Worm (Caenorhabditis elegans) whole organism, L2 larva: ENCODE results near the gene T04B8.1.
A peak's percentile ranks its signal among the peaks of the same experiment; 100 is the strongest.

Experiments used
- C34F6.9 ChIP-seq: fragments of 150-350 bp; optimal IDR thresholded peaks from 2 replicates; lab custom pipeline; 2014; ENCODE audit warnings: missing biosample characterization, missing genetic modification characterization
- F13H6.1 ChIP-seq: sonication (generic microtip); optimal IDR thresholded peaks from 2 replicates; lab custom pipeline; 2016; ENCODE audit warnings: missing genetic modification characterization, missing compliant biosample characterization
- R02D3.7 ChIP-seq: fragments of 150-350 bp; optimal IDR thresholded peaks from 2 replicates; lab custom pipeline; 2014; ENCODE audit warnings: missing biosample characterization, missing genetic modification characterization
- Y55F3AM.14 ChIP-seq: fragments of 200-800 bp; sonication (Bioruptor generic); optimal IDR thresholded peaks from 2 replicates; lab custom pipeline; 2018; ENCODE audit warnings: mild to moderate bottlenecking, missing genetic modification characterization, missing compliant biosample characterization
- alr-1 ChIP-seq: fragments of 150-350 bp; optimal IDR thresholded peaks from 2 replicates; lab custom pipeline; 2014; ENCODE audit warnings: missing biosample characterization, missing genetic modification characterization
- aly-2 ChIP-seq: fragments of 150-350 bp; optimal IDR thresholded peaks from 2 replicates; lab custom pipeline; 2014; ENCODE audit warnings: missing biosample characterization, missing genetic modification characterization
- ama-1 ChIP-seq: fragments of 150-350 bp; optimal IDR thresholded peaks from 2 replicates; lab custom pipeline; 2018; ENCODE audit warnings: inconsistent platforms
- blmp-1 ChIP-seq: sonication (generic microtip); optimal IDR thresholded peaks from 2 replicates; lab custom pipeline; 2017; ENCODE audit warnings: missing genetic modification characterization, mild to moderate bottlenecking, missing compliant biosample characterization, antibody characterized with exemption, moderate library complexity; ENCODE audit not compliant: insufficient read depth
- ceh-16 ChIP-seq: fragments of 150-350 bp; optimal IDR thresholded peaks from 2 replicates; lab custom pipeline; 2014; ENCODE audit warnings: missing biosample characterization, missing genetic modification characterization
- ceh-82 ChIP-seq: fragments of 150-350 bp; optimal IDR thresholded peaks from 2 replicates; lab custom pipeline; 2014; ENCODE audit warnings: missing biosample characterization, missing genetic modification characterization
- crh-2 ChIP-seq: sonication (generic microtip); optimal IDR thresholded peaks from 2 replicates; lab custom pipeline; 2017; ENCODE audit warnings: missing biosample characterization, missing genetic modification characterization
- dmd-4 ChIP-seq: sonication (generic microtip); optimal IDR thresholded peaks from 2 replicates; lab custom pipeline; 2017; ENCODE audit warnings: missing biosample characterization, missing genetic modification characterization
- egl-27 ChIP-seq: sonication (generic microtip); optimal IDR thresholded peaks from 3 replicates; lab custom pipeline; 2017; ENCODE audit warnings: missing biosample characterization, missing genetic modification reagents, missing genetic modification characterization
- elt-1 ChIP-seq: fragments of 150-350 bp; optimal IDR thresholded peaks from 2 replicates; lab custom pipeline; 2014; ENCODE audit warnings: missing biosample characterization, missing genetic modification characterization
- elt-3 ChIP-seq: sonication (generic microtip); optimal IDR thresholded peaks from 2 replicates; lab custom pipeline; 2017; ENCODE audit warnings: missing biosample characterization, missing genetic modification characterization
- fos-1 ChIP-seq: fragments of 150-350 bp; optimal IDR thresholded peaks from 2 replicates; lab custom pipeline; 2014; ENCODE audit warnings: missing biosample characterization, missing genetic modification characterization
- gmeb-1 ChIP-seq: fragments of 150-350 bp; optimal IDR thresholded peaks from 2 replicates; lab custom pipeline; 2014; ENCODE audit warnings: missing biosample characterization, missing genetic modification characterization
- lin-11 ChIP-seq: fragments of 150-350 bp; sonication (generic microtip); optimal IDR thresholded peaks from 2 replicates; lab custom pipeline; 2014; ENCODE audit warnings: missing biosample characterization, missing genetic modification characterization, inconsistent platforms, mixed read lengths
- lin-13 ChIP-seq: fragments of 150-350 bp; optimal IDR thresholded peaks from 2 replicates; lab custom pipeline; 2014; ENCODE audit warnings: missing biosample characterization, missing genetic modification reagents, missing genetic modification characterization
- lin-39 ChIP-seq: fragments of 150-350 bp; optimal IDR thresholded peaks from 2 replicates; lab custom pipeline; 2014; ENCODE audit warnings: missing biosample characterization, missing genetic modification reagents, missing genetic modification characterization
- lsy-2 ChIP-seq, 2 experiments: fragments of 150-350 bp in 1 of 2; sonication (generic microtip) in 1 of 2; optimal IDR thresholded peaks; 2 replicates each; lab custom pipeline; 2014 to 2017; ENCODE audit warnings: missing biosample characterization in 2 of 2, missing genetic modification characterization in 2 of 2
- mab-5 ChIP-seq: fragments of 150-350 bp; optimal IDR thresholded peaks from 2 replicates; lab custom pipeline; 2014; ENCODE audit warnings: missing biosample characterization, missing genetic modification characterization
- mbf-1 ChIP-seq: sonication (generic microtip); optimal IDR thresholded peaks from 2 replicates; lab custom pipeline; 2017; ENCODE audit warnings: missing biosample characterization, missing genetic modification characterization
- mdl-1 ChIP-seq, 2 experiments: fragments of 150-350 bp in 1 of 2; sonication (generic microtip) in 1 of 2; optimal IDR thresholded peaks; 2 replicates each; lab custom pipeline; 2017; ENCODE audit warnings: missing biosample characterization in 2 of 2, missing genetic modification characterization in 2 of 2
- nhr-10 ChIP-seq: sonication (generic microtip); optimal IDR thresholded peaks from 2 replicates; lab custom pipeline; 2017; ENCODE audit warnings: missing biosample characterization, missing genetic modification characterization
- nhr-11 ChIP-seq: fragments of 150-350 bp; optimal IDR thresholded peaks from 2 replicates; lab custom pipeline; 2014; ENCODE audit warnings: missing biosample characterization, missing genetic modification characterization
- nhr-12 ChIP-seq: fragments of 150-350 bp; optimal IDR thresholded peaks from 2 replicates; lab custom pipeline; 2014; ENCODE audit warnings: missing biosample characterization, missing genetic modification characterization
- nhr-129 ChIP-seq: fragments of 150-350 bp; optimal IDR thresholded peaks from 2 replicates; lab custom pipeline; 2014; ENCODE audit warnings: missing biosample characterization, missing genetic modification characterization
- nhr-21 ChIP-seq: fragments of 150-350 bp; optimal IDR thresholded peaks from 2 replicates; lab custom pipeline; 2014; ENCODE audit warnings: missing biosample characterization, missing genetic modification characterization
- nhr-23 ChIP-seq: fragments of 150-350 bp; optimal IDR thresholded peaks from 2 replicates; lab custom pipeline; 2014; ENCODE audit warnings: missing biosample characterization, missing genetic modification reagents, missing genetic modification characterization
- nhr-237 ChIP-seq: fragments of 150-350 bp; optimal IDR thresholded peaks from 2 replicates; lab custom pipeline; 2014; ENCODE audit warnings: missing biosample characterization, missing genetic modification characterization
- nhr-25 ChIP-seq: fragments of 150-350 bp; sonication (generic microtip); optimal IDR thresholded peaks from 3 replicates; lab custom pipeline; 2014; ENCODE audit warnings: missing biosample characterization, missing genetic modification characterization
- nhr-6 ChIP-seq: fragments of 150-350 bp; optimal IDR thresholded peaks from 2 replicates; lab custom pipeline; 2014; ENCODE audit warnings: missing biosample characterization, missing genetic modification characterization
- nhr-77 ChIP-seq: fragments of 150-350 bp; optimal IDR thresholded peaks from 2 replicates; lab custom pipeline; 2014; ENCODE audit warnings: missing biosample characterization, missing genetic modification characterization
- peb-1 ChIP-seq: fragments of 150-350 bp; optimal IDR thresholded peaks from 2 replicates; lab custom pipeline; 2014; ENCODE audit warnings: missing biosample characterization, missing genetic modification characterization
- sem-4 ChIP-seq: fragments of 150-350 bp; optimal IDR thresholded peaks from 2 replicates; lab custom pipeline; 2014; ENCODE audit warnings: missing biosample characterization, missing genetic modification reagents, missing genetic modification characterization
- skn-1 ChIP-seq: sonication (generic microtip); optimal IDR thresholded peaks from 2 replicates; lab custom pipeline; 2017; ENCODE audit warnings: missing biosample characterization, missing genetic modification characterization
- sma-3 ChIP-seq: sonication (generic microtip); optimal IDR thresholded peaks from 2 replicates; lab custom pipeline; 2016; ENCODE audit warnings: missing genetic modification reagents, missing genetic modification characterization, missing compliant biosample characterization
- sma-9 ChIP-seq, 2 experiments: fragments of 150-350 bp in 1 of 2; sonication (generic microtip) in 1 of 2; optimal IDR thresholded peaks; 2 replicates each; lab custom pipeline; 2014 to 2016; ENCODE audit warnings: missing genetic modification characterization in 2 of 2, mild to moderate bottlenecking in 1 of 2, missing biosample characterization in 1 of 2, missing compliant biosample characterization in 1 of 2, missing genetic modification reagents in 1 of 2, moderate library complexity in 1 of 2
- snpc-4 ChIP-seq: fragments of 150-350 bp; optimal IDR thresholded peaks from 2 replicates; lab custom pipeline; 2014; ENCODE audit warnings: missing biosample characterization, missing genetic modification characterization
- unc-39 ChIP-seq: fragments of 150-350 bp; optimal IDR thresholded peaks from 2 replicates; lab custom pipeline; 2014; ENCODE audit warnings: missing biosample characterization, missing genetic modification characterization
- unc-55 ChIP-seq: fragments of 150-350 bp; sonication (generic microtip); optimal IDR thresholded peaks from 3 replicates; lab custom pipeline; 2014; ENCODE audit warnings: missing biosample characterization, missing genetic modification reagents, missing genetic modification characterization
- unc-62 ChIP-seq: fragments of 150-350 bp; optimal IDR thresholded peaks from 2 replicates; lab custom pipeline; 2014; ENCODE audit warnings: missing biosample characterization, missing genetic modification reagents, missing genetic modification characterization
- zag-1 ChIP-seq: fragments of 150-350 bp; optimal IDR thresholded peaks from 2 replicates; lab custom pipeline; 2014; ENCODE audit warnings: missing biosample characterization, missing genetic modification characterization
- ztf-1 ChIP-seq: fragments of 200-800 bp; sonication (Bioruptor generic); conservative IDR thresholded peaks from 2 replicates; pipeline ENCODE4 v1.3.6; 2022; ENCODE audit warnings: missing genetic modification characterization, missing compliant biosample characterization
- ztf-11 ChIP-seq: sonication (generic microtip); optimal IDR thresholded peaks from 2 replicates; lab custom pipeline; 2017; ENCODE audit warnings: missing biosample characterization, missing genetic modification characterization
- ztf-4 ChIP-seq: fragments of 150-350 bp; optimal IDR thresholded peaks from 2 replicates; lab custom pipeline; 2014; ENCODE audit warnings: missing biosample characterization, missing genetic modification characterization

Gene T04B8.1

ce11 chrII:596702-597101, 37.4 kb upstream of the T04B8.1 start:
- TF ChIP-seq F13H6.1 (tag; lab: Kevin White, UChicago) (no peak), mab-5 (tag; lab: Kevin White, UChicago) (no peak), crh-2 (tag; lab: Kevin White, UChicago) (no peak), snpc-4 (tag; lab: Kevin White, UChicago) (no peak), C34F6.9 (tag; lab: Kevin White, UChicago) (no peak), nhr-11 (no peak), blmp-1 (tag; lab: Kevin White, UChicago) (no peak), mdl-1 (tag; optimal IDR thresholded peaks at IDR 0.05; lab: Kevin White, UChicago) (no peak), skn-1 (tag; lab: Kevin White, UChicago) (no peak), lin-13 (GFP tag; lab: Kevin White, UChicago) (no peak), aly-2 (tag; lab: Kevin White, UChicago) (no peak), unc-39 (no peak), nhr-6 (tag; lab: Kevin White, UChicago) (no peak), mbf-1 (tag; lab: Kevin White, UChicago) (no peak), lin-39 (tag; lab: Kevin White, UChicago) (no peak), ceh-82 (tag; lab: Kevin White, UChicago) (no peak)
- TF ChIP-seq, all 48 proteins: peak for 0

DNA sequence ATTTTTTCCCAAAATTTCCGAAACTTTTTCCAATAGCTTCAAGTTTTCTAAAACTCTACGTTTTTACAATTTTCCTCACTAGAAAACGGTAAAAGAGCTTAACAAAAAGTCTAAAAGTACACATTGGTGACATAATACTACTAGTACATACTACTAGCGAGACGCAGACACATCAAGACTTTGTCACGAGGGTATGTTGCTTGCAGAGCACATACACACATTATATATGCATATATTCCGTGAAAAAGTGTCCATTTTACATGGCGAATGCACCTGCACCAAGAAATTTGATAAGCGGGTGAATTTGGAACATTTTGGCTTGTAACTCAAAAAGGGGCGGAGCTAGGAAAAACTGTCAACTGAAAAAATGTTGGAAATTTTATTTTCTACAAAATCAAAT, 32.8 kb upstream of the T04B8.1 start:
- no peak for TF ChIP-seq unc-39
- TF ChIP-seq nhr-23 (tag; lab: Kevin White, UChicago) = no peak
- TF ChIP-seq nhr-10 (tag; lab: Kevin White, UChicago) = no peak
- no peak for TF ChIP-seq unc-62 (GFP tag; lab: Kevin White, UChicago)
- TF ChIP-seq blmp-1 (tag; lab: Kevin White, UChicago) = no peak
- TF ChIP-seq C34F6.9 (tag; lab: Kevin White, UChicago) = peak; percentile 70
- TF ChIP-seq ama-1 (lab: Kevin White, UChicago) = no peak
- no peak for TF ChIP-seq nhr-6 (tag; lab: Kevin White, UChicago)
- TF ChIP-seq elt-1 = no peak
- TF ChIP-seq nhr-21 = no peak
- no peak for TF ChIP-seq dmd-4
- TF ChIP-seq fos-1 (tag; lab: Kevin White, UChicago) = no peak
- no peak for TF ChIP-seq snpc-4 (tag; lab: Kevin White, UChicago)
- no peak for TF ChIP-seq F13H6.1 (tag; lab: Kevin White, UChicago)
- TF ChIP-seq Y55F3AM.14 (GFP tag; lab: Kevin White, UChicago) = no peak
- no peak for TF ChIP-seq ceh-82 (tag; lab: Kevin White, UChicago)
- no peak for TF ChIP-seq aly-2 (tag; lab: Kevin White, UChicago)
- TF ChIP-seq sma-9 (GFP tag; optimal IDR thresholded peaks at IDR 0.05; lab: Kevin White, UChicago) = peak; percentile 78
- TF ChIP-seq sma-9 (tag; optimal IDR thresholded peaks at IDR 0.05; lab: Kevin White, UChicago) = no peak
- no peak for TF ChIP-seq nhr-25
- peak in 1 of 2 experiments; percentile 65 for TF ChIP-seq lsy-2 (tag; optimal IDR thresholded peaks at IDR 0.05; lab: Kevin White, UChicago)
- peak; percentile 10 to 67 for TF ChIP-seq mdl-1 (tag; optimal IDR thresholded peaks at IDR 0.05; lab: Kevin White, UChicago)
- TF ChIP-seq ztf-1 (GFP tag; lab: Robert Waterston, UW) = no peak
- no peak for TF ChIP-seq elt-3 (tag; lab: Kevin White, UChicago)
- peak; percentile 79 for TF ChIP-seq unc-55 (GFP tag; lab: Kevin White, UChicago)
- TF ChIP-seq R02D3.7 (tag; lab: Kevin White, UChicago) = no peak
- TF ChIP-seq lin-11 (tag; lab: Kevin White, UChicago) = no peak
- TF ChIP-seq mab-5 (tag; lab: Kevin White, UChicago) = peak; percentile 21
- no peak for TF ChIP-seq ztf-11 (tag; lab: Kevin White, UChicago)
- TF ChIP-seq mbf-1 (tag; lab: Kevin White, UChicago) = no peak
- no peak for TF ChIP-seq sem-4 (tag; lab: Kevin White, UChicago)
- TF ChIP-seq gmeb-1 (tag; lab: Kevin White, UChicago) = peak; percentile 32
- TF ChIP-seq ztf-4 (tag; lab: Kevin White, UChicago) = no peak
- peak; percentile 58 for TF ChIP-seq crh-2 (tag; lab: Kevin White, UChicago)
- no peak for TF ChIP-seq zag-1 (tag; lab: Kevin White, UChicago)
- no peak for TF ChIP-seq ceh-16
- TF ChIP-seq egl-27 (tag; lab: Kevin White, UChicago) = peak; percentile 49
- no peak for TF ChIP-seq lin-39 (tag; lab: Kevin White, UChicago)
- no peak for TF ChIP-seq nhr-11
- TF ChIP-seq nhr-77 (tag; lab: Kevin White, UChicago) = no peak
- no peak for TF ChIP-seq sma-3 (GFP tag; lab: Kevin White, UChicago)
- no peak for TF ChIP-seq alr-1 (tag; lab: Kevin White, UChicago)
- no peak for TF ChIP-seq peb-1 (tag; lab: Kevin White, UChicago)
- TF ChIP-seq lin-13 (GFP tag; lab: Kevin White, UChicago) = no peak
- TF ChIP-seq nhr-12 (tag; lab: Kevin White, UChicago) = no peak
- no peak for TF ChIP-seq nhr-237
- peak; percentile 74 for TF ChIP-seq nhr-129 (tag; lab: Kevin White, UChicago)
- TF ChIP-seq, all 48 proteins: peak for 10
